Worm (Caenorhabditis elegans) whole organism, midembryonic: Measurements from ENCODE around the gene F02E11.7.

Experiments
- T22C8.4 ChIP-seq: fragments of 200-800 bp; sonication (Bioruptor generic); IDR thresholded peaks from 2 replicates; pipeline ENCODE4 v1.3.6; 2022; ENCODE audit warnings: missing genetic modification characterization, missing compliant biosample characterization
- cog-1 ChIP-seq: sonication (generic microtip); optimal IDR thresholded peaks from 2 replicates; lab custom pipeline; 2016; ENCODE audit warnings: missing genetic modification characterization, missing compliant biosample characterization
- flt-1 ChIP-seq: fragments of 200-800 bp; sonication (Bioruptor generic); IDR thresholded peaks from 2 replicates; pipeline ENCODE4 v1.3.6; 2022; ENCODE audit warnings: missing genetic modification characterization, missing compliant biosample characterization
- klf-2 ChIP-seq: fragments of 200-800 bp; sonication (Bioruptor generic); conservative IDR thresholded peaks from 2 replicates; pipeline ENCODE4 v1.3.6; 2022; ENCODE audit warnings: missing genetic modification reagents, missing genetic modification characterization, missing compliant biosample characterization
- med-1 ChIP-seq: sonication (generic microtip); optimal IDR thresholded peaks from 2 replicates; lab custom pipeline; 2017; ENCODE audit warnings: missing genetic modification characterization, mild to moderate bottlenecking, missing compliant biosample characterization, antibody characterized with exemption, missing genetic modification reagents; ENCODE audit not compliant: insufficient read depth
- ref-1 ChIP-seq: fragments of 200-800 bp; sonication (Bioruptor generic); conservative IDR thresholded peaks from 2 replicates; pipeline ENCODE4 v1.3.6; 2022; ENCODE audit warnings: missing genetic modification reagents, missing genetic modification characterization, missing compliant biosample characterization
- tab-1 ChIP-seq: fragments of 200-800 bp; sonication (Bioruptor generic); IDR thresholded peaks from 2 replicates; pipeline ENCODE4 v1.3.6; 2022; ENCODE audit warnings: missing genetic modification characterization, missing compliant biosample characterization
- ztf-23 ChIP-seq: fragments of 200-800 bp; sonication (Bioruptor generic); IDR thresholded peaks from 2 replicates; pipeline ENCODE4 v1.3.6; 2022; ENCODE audit warnings: missing genetic modification reagents, missing genetic modification characterization, missing compliant biosample characterization
- ztf-29 ChIP-seq: fragments of 200-800 bp; sonication (Bioruptor generic); IDR thresholded peaks from 2 replicates; pipeline ENCODE4 v1.3.6; 2022; ENCODE audit warnings: missing genetic modification reagents, missing genetic modification characterization, missing compliant biosample characterization

Gene F02E11.7

DNA sequence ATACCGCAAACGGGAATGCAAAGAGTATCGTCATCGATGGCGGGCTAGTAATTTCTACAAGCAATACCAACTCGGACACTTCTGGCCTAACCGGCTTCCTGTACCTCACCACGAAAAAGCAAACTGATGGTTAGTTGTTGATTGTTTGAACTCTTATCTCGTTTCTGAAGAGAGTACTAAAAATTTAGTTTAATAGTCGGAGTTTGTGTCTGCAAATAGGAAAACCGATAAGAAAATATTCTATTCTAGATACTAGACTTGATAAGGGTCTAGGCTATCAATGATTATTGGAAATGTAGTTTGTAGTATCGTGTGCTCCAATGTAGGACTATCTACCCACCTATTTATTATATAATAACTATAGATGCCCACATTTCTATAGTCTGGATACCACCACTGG, 51.4 kb downstream of the F02E11.7 start:
- TF ChIP-seq tab-1 (GFP tag; lab: Robert Waterston, UW): no peak
- no peak for TF ChIP-seq ztf-23
- no peak for TF ChIP-seq klf-2 (GFP tag; lab: Robert Waterston, UW)
- TF ChIP-seq med-1 (GFP tag; lab: Kevin White, UChicago): no peak
- TF ChIP-seq ztf-29 (GFP tag; lab: Robert Waterston, UW): no peak
- TF ChIP-seq flt-1 (GFP tag; lab: Robert Waterston, UW): no peak
- TF ChIP-seq cog-1 (tag; lab: Kevin White, UChicago): no peak
- no peak for TF ChIP-seq T22C8.4 (GFP tag; lab: Robert Waterston, UW)
- no peak for TF ChIP-seq ref-1
